Worm (Caenorhabditis elegans) whole organism, L1 larva: ENCODE data around the gene tra-3.

Experiments used
- C04F5.9 ChIP-seq: sonication (generic microtip); optimal IDR thresholded peaks from 2 replicates; lab custom pipeline; 2016; ENCODE audit warnings: missing genetic modification characterization, missing compliant biosample characterization
- Y116A8C.19 ChIP-seq: sonication (generic microtip); optimal IDR thresholded peaks from 2 replicates; lab custom pipeline; 2016; ENCODE audit warnings: missing compliant biosample characterization, missing genetic modification characterization, borderline replicate concordance
- aha-1 ChIP-seq: fragments of 150-350 bp; optimal IDR thresholded peaks from 2 replicates; lab custom pipeline; 2014; ENCODE audit warnings: missing biosample characterization, missing genetic modification characterization
- blmp-1 ChIP-seq: fragments of 150-350 bp; optimal IDR thresholded peaks from 2 replicates; lab custom pipeline; 2014; ENCODE audit warnings: missing biosample characterization, missing genetic modification characterization
- ceh-63 ChIP-seq: fragments of 200-800 bp; sonication (Bioruptor generic); optimal IDR thresholded peaks from 2 replicates; lab custom pipeline; 2018; ENCODE audit warnings: mild to moderate bottlenecking, missing genetic modification characterization, missing compliant biosample characterization
- ceh-82 ChIP-seq, 3 experiments: fragments of 150-350 bp in 1 of 3; sonication (generic microtip) in 2 of 3; optimal IDR thresholded peaks; 2 replicates each; lab custom pipeline; 2014 to 2017; ENCODE audit warnings: missing biosample characterization in 3 of 3, missing genetic modification characterization in 3 of 3
- ceh-88 ChIP-seq: fragments of 200-800 bp; sonication (Bioruptor generic); IDR thresholded peaks from 2 replicates; pipeline ENCODE4 v1.3.6; 2022; ENCODE audit warnings: missing genetic modification characterization, missing compliant biosample characterization
- ces-1 ChIP-seq: fragments of 150-350 bp; optimal IDR thresholded peaks from 2 replicates; lab custom pipeline; 2014; ENCODE audit warnings: missing biosample characterization, missing genetic modification reagents, missing genetic modification characterization
- dpl-1 ChIP-seq, 3 experiments: fragments of 150-350 bp in 2 of 3; sonication (generic microtip) in 1 of 3; optimal IDR thresholded peaks; 2 replicates each; lab custom pipeline; 2014 to 2017; ENCODE audit warnings: missing biosample characterization in 3 of 3, missing genetic modification characterization in 3 of 3, missing genetic modification reagents in 3 of 3
- efl-1 ChIP-seq, 4 experiments: fragments of 150-350 bp; optimal IDR thresholded peaks in 3 of 4; peaks in 1 of 4; 1 replicate in 1 of 4; 2 replicates in 3 of 4; lab custom pipeline; 2014; ENCODE audit warnings: missing biosample characterization in 2 of 4, missing genetic modification characterization in 2 of 4, missing genetic modification reagents in 2 of 4
- egl-13 ChIP-seq: sonication (generic microtip); optimal IDR thresholded peaks from 2 replicates; lab custom pipeline; 2016; ENCODE audit warnings: missing genotype, missing genetic modification reagents, missing genetic modification characterization, missing compliant biosample characterization
- elt-2 ChIP-seq: sonication (generic microtip); optimal IDR thresholded peaks from 2 replicates; lab custom pipeline; 2016; ENCODE audit warnings: missing genetic modification characterization, mild to moderate bottlenecking, inconsistent platforms, missing compliant biosample characterization, missing genetic modification reagents
- elt-3 ChIP-seq, 6 experiments: fragments of 150-350 bp in 1 of 6; sonication (generic microtip); optimal IDR thresholded peaks; 2 replicates each; lab custom pipeline; 2017 to 2018; ENCODE audit warnings: missing biosample characterization in 6 of 6, missing genetic modification characterization in 6 of 6, inconsistent platforms in 1 of 6
- fos-1 ChIP-seq: fragments of 150-350 bp; optimal IDR thresholded peaks from 2 replicates; lab custom pipeline; 2014; ENCODE audit warnings: missing biosample characterization, missing genetic modification characterization
- grh-1 ChIP-seq: fragments of 200-800 bp; sonication (Bioruptor generic); IDR thresholded peaks from 2 replicates; pipeline ENCODE4 v1.3.6; 2022; ENCODE audit warnings: missing genetic modification reagents, missing genetic modification characterization, missing compliant biosample characterization
- hlh-17 ChIP-seq: fragments of 200-800 bp; sonication (Bioruptor generic); optimal IDR thresholded peaks from 2 replicates; lab custom pipeline; 2018; ENCODE audit warnings: missing genetic modification characterization, mild to moderate bottlenecking, missing compliant biosample characterization, moderate library complexity, borderline replicate concordance
- irx-1 ChIP-seq: sonication (generic microtip); optimal IDR thresholded peaks from 2 replicates; lab custom pipeline; 2016; ENCODE audit warnings: missing genetic modification characterization, missing compliant biosample characterization
- jun-1 ChIP-seq: fragments of 150-350 bp; optimal IDR thresholded peaks from 2 replicates; lab custom pipeline; 2014; ENCODE audit warnings: missing biosample characterization, missing genetic modification reagents, missing genetic modification characterization
- lin-14 ChIP-seq: fragments of 200-800 bp; sonication (Bioruptor generic); optimal IDR thresholded peaks from 2 replicates; lab custom pipeline; 2018; ENCODE audit warnings: mild to moderate bottlenecking, missing genetic modification characterization, moderate library complexity, missing compliant biosample characterization
- lin-15B ChIP-seq: fragments of 150-350 bp; sonication (generic microtip); optimal IDR thresholded peaks from 3 replicates; lab custom pipeline; 2014; ENCODE audit warnings: missing biosample characterization, missing genetic modification characterization
- lin-35 ChIP-seq, 2 experiments: fragments of 150-350 bp; optimal IDR thresholded peaks; 2 replicates each; lab custom pipeline; 2014; ENCODE audit warnings: missing biosample characterization in 2 of 2, missing genetic modification characterization in 2 of 2, missing genetic modification reagents in 2 of 2
- lin-39 ChIP-seq: fragments of 150-350 bp; optimal IDR thresholded peaks from 2 replicates; lab custom pipeline; 2014; ENCODE audit warnings: missing biosample characterization, missing genetic modification reagents, missing genetic modification characterization
- lsy-2 ChIP-seq, 2 experiments: fragments of 150-350 bp; optimal IDR thresholded peaks; 2 replicates each; lab custom pipeline; 2014; ENCODE audit warnings: missing biosample characterization in 2 of 2, missing genetic modification characterization in 2 of 2
- mab-9 ChIP-seq: fragments of 200-800 bp; sonication (Bioruptor generic); IDR thresholded peaks from 2 replicates; pipeline ENCODE4 v1.3.6; 2022; ENCODE audit warnings: missing genetic modification reagents, missing genetic modification characterization, missing compliant biosample characterization
- mdl-1 ChIP-seq, 2 experiments: fragments of 150-350 bp; optimal IDR thresholded peaks; 2 replicates each; lab custom pipeline; 2014 to 2017; ENCODE audit warnings: missing biosample characterization in 2 of 2, missing genetic modification characterization in 2 of 2, inconsistent platforms in 1 of 2
- mep-1 ChIP-seq: fragments of 150-350 bp; optimal IDR thresholded peaks from 2 replicates; lab custom pipeline; 2014; ENCODE audit warnings: missing biosample characterization, missing genetic modification characterization
- nhr-12 ChIP-seq: sonication (generic microtip); optimal IDR thresholded peaks from 2 replicates; lab custom pipeline; 2017; ENCODE audit warnings: missing biosample characterization, missing genetic modification characterization
- nhr-19 ChIP-seq: fragments of 200-800 bp; sonication (Bioruptor generic); conservative IDR thresholded peaks from 2 replicates; pipeline ENCODE4 v1.3.6; 2022; ENCODE audit warnings: missing genetic modification characterization, missing compliant biosample characterization
- nhr-20 ChIP-seq: sonication (generic microtip); optimal IDR thresholded peaks from 2 replicates; lab custom pipeline; 2016; ENCODE audit warnings: mild to moderate bottlenecking, missing genetic modification characterization, missing compliant biosample characterization
- nhr-237 ChIP-seq: fragments of 150-350 bp; optimal IDR thresholded peaks from 2 replicates; lab custom pipeline; 2014; ENCODE audit warnings: missing biosample characterization, missing genetic modification characterization
- nhr-47 ChIP-seq: sonication (generic microtip); optimal IDR thresholded peaks from 2 replicates; lab custom pipeline; 2016; ENCODE audit warnings: mild to moderate bottlenecking, missing genetic modification characterization, moderate library complexity, missing compliant biosample characterization
- nhr-71 ChIP-seq: sonication (generic microtip); optimal IDR thresholded peaks from 2 replicates; lab custom pipeline; 2016; ENCODE audit warnings: mild to moderate bottlenecking, missing genetic modification characterization, moderate library complexity, missing compliant biosample characterization
- nhr-77 ChIP-seq: fragments of 150-350 bp; optimal IDR thresholded peaks from 2 replicates; lab custom pipeline; 2014; ENCODE audit warnings: missing biosample characterization, missing genetic modification characterization
- nhr-90 ChIP-seq: sonication (generic microtip); optimal IDR thresholded peaks from 2 replicates; lab custom pipeline; 2016; ENCODE audit warnings: mild to moderate bottlenecking, missing genetic modification characterization, missing compliant biosample characterization; ENCODE audit not compliant: poor library complexity
- pqm-1 ChIP-seq: sonication (generic microtip); optimal IDR thresholded peaks from 3 replicates; lab custom pipeline; 2017; ENCODE audit warnings: missing biosample characterization, missing genetic modification characterization
- skn-1 ChIP-seq: fragments of 150-350 bp; optimal IDR thresholded peaks from 2 replicates; lab custom pipeline; 2014; ENCODE audit warnings: missing biosample characterization, missing genetic modification characterization
- snpc-4 ChIP-seq: fragments of 150-350 bp; optimal IDR thresholded peaks from 2 replicates; lab custom pipeline; 2014; ENCODE audit warnings: missing biosample characterization, missing genetic modification characterization
- snu-23 ChIP-seq: sonication (generic microtip); optimal IDR thresholded peaks from 2 replicates; lab custom pipeline; 2016; ENCODE audit warnings: missing genetic modification characterization, missing compliant biosample characterization
- tbx-2 ChIP-seq: sonication (generic microtip); optimal IDR thresholded peaks from 2 replicates; lab custom pipeline; 2016; ENCODE audit warnings: missing genetic modification characterization, missing compliant biosample characterization
- tlp-1 ChIP-seq: fragments of 150-350 bp; optimal IDR thresholded peaks from 2 replicates; lab custom pipeline; 2014; ENCODE audit warnings: missing biosample characterization, missing genetic modification characterization
- unc-86 ChIP-seq: sonication (generic microtip); optimal IDR thresholded peaks from 2 replicates; lab custom pipeline; 2016; ENCODE audit warnings: missing genetic modification characterization, missing compliant biosample characterization
- unc-98 ChIP-seq: fragments of 200-800 bp; sonication (Bioruptor generic); IDR thresholded peaks from 2 replicates; pipeline ENCODE4 v1.3.6; 2022; ENCODE audit warnings: missing genetic modification characterization, missing compliant biosample characterization
- zag-1 ChIP-seq: fragments of 150-350 bp; optimal IDR thresholded peaks from 2 replicates; lab custom pipeline; 2014; ENCODE audit warnings: missing biosample characterization, missing genetic modification characterization
- ztf-11 ChIP-seq, 2 experiments: sonication (generic microtip); optimal IDR thresholded peaks; 2 replicates each; lab custom pipeline; 2016 to 2017; ENCODE audit warnings: missing genetic modification characterization in 2 of 2, missing biosample characterization in 1 of 2, missing compliant biosample characterization in 1 of 2
- ztf-4 ChIP-seq: fragments of 150-350 bp; optimal IDR thresholded peaks from 2 replicates; lab custom pipeline; 2014; ENCODE audit warnings: missing biosample characterization, missing genetic modification characterization

tra-3 gene

DNA sequence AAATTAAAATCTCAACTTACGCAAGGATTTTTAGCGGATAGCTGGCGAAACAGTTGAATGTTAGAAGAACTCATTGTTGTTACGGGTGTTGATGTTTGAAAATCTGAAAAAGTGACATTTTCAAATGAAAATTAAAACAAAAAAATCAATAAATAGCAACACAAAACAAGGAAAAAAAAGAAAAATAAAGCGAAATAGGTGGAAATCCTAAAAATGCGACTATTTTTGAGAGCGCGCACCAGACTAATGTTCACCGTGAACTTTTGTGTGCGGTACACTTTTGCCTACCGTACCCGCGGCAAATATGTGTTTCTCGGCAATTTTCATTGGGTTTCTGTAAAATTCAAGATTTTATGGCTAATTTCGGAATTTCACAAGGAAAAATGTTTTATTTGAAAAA is 26.9 kb downstream of the tra-3 start, which contains the start of gene F55B11.6:
Gene F55B11.6, minus strand, starts transcription at position 101 of the 400 bp plus-strand sequence.
- TF ChIP-seq lin-15B (tag; lab: Kevin White, UChicago) = no peak
- TF ChIP-seq hlh-17 (GFP tag; lab: Kevin White, UChicago) = no peak
- TF ChIP-seq Y116A8C.19 (tag; lab: Kevin White, UChicago) = no peak
- no peak for TF ChIP-seq snu-23
- TF ChIP-seq nhr-77 (tag; lab: Kevin White, UChicago) = no peak
- TF ChIP-seq irx-1 (tag; lab: Kevin White, UChicago) = no peak

DNA sequence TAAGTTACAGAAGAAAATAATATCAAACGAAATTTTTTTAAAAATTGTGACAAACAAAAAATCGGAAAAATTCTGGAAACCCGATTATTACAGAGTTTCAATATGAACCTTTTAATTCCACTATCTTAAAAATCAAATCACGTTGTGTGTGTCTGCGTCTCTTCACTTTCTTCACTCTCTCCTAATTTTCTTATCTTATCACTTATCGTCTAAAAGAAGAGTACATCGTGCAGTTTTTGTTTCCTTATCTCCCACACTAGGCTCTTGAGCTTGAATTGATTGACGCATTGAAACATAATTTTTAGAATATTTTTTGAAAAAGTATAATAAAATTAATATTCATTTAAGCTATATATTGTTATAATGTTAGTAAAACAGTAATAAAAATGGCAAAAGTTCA is 29.8 kb downstream of the tra-3 start:
- TF ChIP-seq lin-35 (GFP tag; optimal IDR thresholded peaks at IDR 0.05; lab: Kevin White, UChicago) (peak in 1 of 2 experiments; percentile 50), lin-39 (tag; lab: Kevin White, UChicago) (no peak), lin-14 (GFP tag; lab: Kevin White, UChicago) (no peak), unc-98 (GFP tag; lab: Robert Waterston, UW) (no peak), irx-1 (tag; lab: Kevin White, UChicago) (no peak), ceh-88 (GFP tag; lab: Robert Waterston, UW) (no peak), jun-1 (tag; lab: Kevin White, UChicago) (peak; percentile 42), nhr-20 (tag; lab: Kevin White, UChicago) (peak; percentile 33), nhr-77 (tag; lab: Kevin White, UChicago) (no peak), ces-1 (no peak), zag-1 (no peak), ceh-82 (tag; optimal IDR thresholded peaks at IDR 0.05; lab: Kevin White, UChicago) (no peak), nhr-19 (GFP tag; lab: Robert Waterston, UW) (no peak), mab-9 (GFP tag; lab: Robert Waterston, UW) (no peak), pqm-1 (tag; lab: Kevin White, UChicago) (peak; percentile 87), mdl-1 (tag; optimal IDR thresholded peaks at IDR 0.05; lab: Kevin White, UChicago) (peak in 1 of 2 experiments; percentile 8), lsy-2 (tag; optimal IDR thresholded peaks at IDR 0.05; lab: Kevin White, UChicago) (peak in 1 of 2 experiments; percentile 4), nhr-47 (tag; lab: Kevin White, UChicago) (no peak), elt-2 (tag; lab: Kevin White, UChicago) (peak; percentile 99), nhr-71 (peak; percentile 29), dpl-1 (GFP tag; optimal IDR thresholded peaks at IDR 0.05; lab: Kevin White, UChicago) (no peak), nhr-90 (tag; lab: Kevin White, UChicago) (peak; percentile 49), elt-3 (tag; optimal IDR thresholded peaks at IDR 0.05; lab: Kevin White, UChicago) (peak in 5 of 6 experiments; percentile 85 to 96 (median 94)), snpc-4 (tag; lab: Kevin White, UChicago) (no peak), efl-1 (optimal IDR thresholded peaks at IDR 0.05; lab: Kevin White, UChicago) (no peak), efl-1 (GFP tag; optimal IDR thresholded peaks at IDR 0.05 in 1 of 2; lab: Kevin White, UChicago) (no peak), tlp-1 (tag; lab: Kevin White, UChicago) (peak; percentile 85), aha-1 (tag; lab: Kevin White, UChicago) (no peak), skn-1 (tag; lab: Kevin White, UChicago) (no peak)

DNA sequence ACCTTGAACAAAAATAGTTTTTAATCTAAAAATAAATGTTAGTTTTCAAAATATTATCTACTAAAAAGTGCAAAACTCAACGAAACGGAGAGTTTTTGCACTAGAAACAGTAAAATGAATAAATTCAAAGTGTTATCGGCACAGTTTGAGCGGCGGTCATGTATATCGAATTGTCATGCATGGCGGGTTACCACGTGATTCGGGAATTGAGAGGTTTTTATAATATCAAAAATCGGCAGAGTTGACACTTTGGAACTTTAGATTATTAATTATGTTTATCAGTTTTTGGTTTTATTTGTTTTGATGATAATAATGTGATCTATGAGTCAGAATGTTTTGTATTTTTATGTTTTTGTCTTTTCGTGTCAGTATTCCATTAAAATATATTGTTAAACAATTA is 30.6 kb downstream of the tra-3 start:
- TF ChIP-seq pqm-1 (tag; lab: Kevin White, UChicago) = no peak
- no peak for TF ChIP-seq nhr-12 (tag; lab: Kevin White, UChicago)
- no peak for TF ChIP-seq nhr-20 (tag; lab: Kevin White, UChicago)
- peak in 1 of 2 experiments; percentile 45 for TF ChIP-seq lin-35 (GFP tag; optimal IDR thresholded peaks at IDR 0.05; lab: Kevin White, UChicago)
- TF ChIP-seq ceh-88 (GFP tag; lab: Robert Waterston, UW) = no peak
- TF ChIP-seq ceh-63 (GFP tag; lab: Kevin White, UChicago) = no peak
- no peak for TF ChIP-seq ztf-11 (tag; optimal IDR thresholded peaks at IDR 0.05; lab: Kevin White, UChicago)
- no peak for TF ChIP-seq grh-1 (GFP tag; lab: Robert Waterston, UW)
- TF ChIP-seq mab-9 (GFP tag; lab: Robert Waterston, UW) = no peak
- TF ChIP-seq tbx-2 = no peak
- TF ChIP-seq C04F5.9 = no peak
- no peak for TF ChIP-seq mep-1 (tag; lab: Kevin White, UChicago)
- peak; percentile 26 for TF ChIP-seq skn-1 (tag; lab: Kevin White, UChicago)
- TF ChIP-seq blmp-1 (tag; lab: Kevin White, UChicago) = no peak
- TF ChIP-seq unc-86 (tag; lab: Kevin White, UChicago) = no peak
- TF ChIP-seq nhr-47 (tag; lab: Kevin White, UChicago) = no peak
- TF ChIP-seq nhr-90 (tag; lab: Kevin White, UChicago) = peak; percentile 36
- no peak for TF ChIP-seq nhr-77 (tag; lab: Kevin White, UChicago)
- TF ChIP-seq ztf-4 (tag; lab: Kevin White, UChicago) = no peak
- TF ChIP-seq nhr-237 (tag; lab: Kevin White, UChicago) = no peak
- TF ChIP-seq jun-1 (tag; lab: Kevin White, UChicago) = peak; percentile 45
- TF ChIP-seq mdl-1 (tag; optimal IDR thresholded peaks at IDR 0.05; lab: Kevin White, UChicago) = peak in 1 of 2 experiments; percentile 53
- TF ChIP-seq hlh-17 (GFP tag; lab: Kevin White, UChicago) = no peak
- no peak for TF ChIP-seq egl-13 (tag; lab: Kevin White, UChicago)
- no peak for TF ChIP-seq fos-1 (tag; lab: Kevin White, UChicago)
- TF ChIP-seq nhr-71 = peak; percentile 31
- no peak for TF ChIP-seq dpl-1 (GFP tag; optimal IDR thresholded peaks at IDR 0.05; lab: Kevin White, UChicago)
- TF ChIP-seq ces-1 = no peak
- TF ChIP-seq unc-98 (GFP tag; lab: Robert Waterston, UW) = no peak
